Worm (Caenorhabditis elegans) whole organism, early embryonic: Measurements from ENCODE around the gene srj-22.

Experiments
- B0310.2 ChIP-seq: sonication (generic microtip); optimal IDR thresholded peaks from 2 replicates; lab custom pipeline; 2016; ENCODE audit warnings: mild to moderate bottlenecking, missing genetic modification characterization, missing compliant biosample characterization
- F13C5.2 ChIP-seq: sonication (generic microtip); optimal IDR thresholded peaks from 2 replicates; lab custom pipeline; 2017; ENCODE audit warnings: mild to moderate bottlenecking, missing genetic modification characterization, inconsistent platforms, missing compliant biosample characterization
- aly-1 ChIP-seq: sonication (generic microtip); optimal IDR thresholded peaks from 2 replicates; lab custom pipeline; 2016; ENCODE audit warnings: missing genetic modification characterization, missing compliant biosample characterization
- ama-1 ChIP-seq: fragments of 150-350 bp; optimal IDR thresholded peaks from 2 replicates; lab custom pipeline; 2014
- ceh-36 ChIP-seq: sonication (generic microtip); optimal IDR thresholded peaks from 2 replicates; lab custom pipeline; 2016; ENCODE audit warnings: missing genetic modification characterization, inconsistent platforms, missing compliant biosample characterization
- flt-1 ChIP-seq: fragments of 200-800 bp; sonication (Bioruptor generic); IDR thresholded peaks from 2 replicates; pipeline ENCODE4 v1.3.6; 2022; ENCODE audit warnings: missing genetic modification characterization, missing compliant biosample characterization
- hmbx-1 ChIP-seq: sonication (generic microtip); optimal IDR thresholded peaks from 2 replicates; lab custom pipeline; 2016; ENCODE audit warnings: mild to moderate bottlenecking, missing genetic modification characterization, missing compliant biosample characterization
- hmg-4 ChIP-seq: fragments of 200-800 bp; sonication (Bioruptor generic); optimal IDR thresholded peaks from 2 replicates; lab custom pipeline; 2018; ENCODE audit warnings: mild to moderate bottlenecking, missing genetic modification characterization, missing compliant biosample characterization
- hnd-1 ChIP-seq: sonication (generic microtip); optimal IDR thresholded peaks from 2 replicates; lab custom pipeline; 2016; ENCODE audit warnings: missing genetic modification characterization, missing compliant biosample characterization
- pes-1 ChIP-seq: fragments of 200-800 bp; sonication (Bioruptor generic); IDR thresholded peaks from 2 replicates; pipeline ENCODE4 v1.3.6; 2022; ENCODE audit warnings: missing genetic modification reagents, missing genetic modification characterization, missing compliant biosample characterization
- sea-1 ChIP-seq: fragments of 200-800 bp; sonication (Bioruptor generic); conservative IDR thresholded peaks from 2 replicates; pipeline ENCODE4 v1.3.6; 2022; ENCODE audit warnings: missing genetic modification characterization, missing compliant biosample characterization
- tbx-11 ChIP-seq: fragments of 200-800 bp; sonication (Bioruptor generic); IDR thresholded peaks from 2 replicates; pipeline ENCODE4 v1.3.6; 2022; ENCODE audit warnings: missing genetic modification characterization, missing compliant biosample characterization
- tbx-37 ChIP-seq: fragments of 200-800 bp; sonication (Bioruptor generic); conservative IDR thresholded peaks from 2 replicates; pipeline ENCODE4 v1.3.6; 2022; ENCODE audit warnings: missing genetic modification reagents, missing genetic modification characterization, missing compliant biosample characterization
- tra-4 ChIP-seq: sonication (generic microtip); optimal IDR thresholded peaks from 2 replicates; lab custom pipeline; 2017; ENCODE audit warnings: missing genetic modification characterization, missing compliant biosample characterization

DNA sequence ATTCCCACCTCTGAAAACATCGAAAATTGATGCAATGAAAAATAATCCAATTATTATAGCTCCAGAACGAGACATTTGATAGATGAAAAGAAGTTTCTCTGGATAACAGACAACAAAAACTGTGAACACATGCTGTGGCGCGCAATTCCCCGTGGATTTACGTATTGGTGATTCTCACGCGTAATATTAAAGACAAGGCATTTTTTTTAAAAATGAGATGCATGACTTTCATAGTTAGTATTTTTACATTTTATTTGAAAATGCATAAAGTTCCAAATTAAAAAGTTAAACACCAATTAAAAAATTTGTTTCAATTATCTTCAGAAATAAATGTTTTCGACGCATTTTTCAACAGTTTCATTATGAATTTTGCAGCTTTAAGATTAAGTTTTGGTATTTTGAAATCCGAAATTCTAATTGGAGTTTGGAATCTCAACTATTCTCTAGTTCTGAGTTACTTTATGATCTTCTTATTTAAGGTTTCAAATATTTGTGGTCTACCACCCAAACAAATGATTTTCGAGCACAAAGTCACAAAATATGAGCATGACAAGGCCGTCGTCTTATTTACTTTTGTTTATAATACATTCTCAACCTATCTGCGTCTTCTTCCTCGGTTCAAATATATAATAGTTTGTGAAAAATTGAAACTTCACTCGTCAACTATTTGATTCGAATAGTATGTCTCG is 3.9 kb upstream of the srj-22 start, which contains the start of the genes selt-1.2 and F28H7.2:
- TF ChIP-seq hmg-4 (GFP tag; lab: Kevin White, UChicago): no peak
- TF ChIP-seq hnd-1 (tag; lab: Kevin White, UChicago): no peak
- no peak for TF ChIP-seq F13C5.2 (tag; lab: Kevin White, UChicago)
- TF ChIP-seq ama-1: no peak
- TF ChIP-seq tbx-37 (GFP tag; lab: Robert Waterston, UW): no peak
- TF ChIP-seq sea-1 (GFP tag; lab: Robert Waterston, UW): no peak
- no peak for TF ChIP-seq flt-1 (GFP tag; lab: Robert Waterston, UW)
- no peak for TF ChIP-seq B0310.2 (tag; lab: Kevin White, UChicago)
- TF ChIP-seq aly-1 (tag; lab: Kevin White, UChicago): no peak
- TF ChIP-seq tra-4 (tag; lab: Kevin White, UChicago): no peak
- TF ChIP-seq pes-1 (GFP tag; lab: Robert Waterston, UW): no peak
- no peak for TF ChIP-seq ceh-36 (tag; lab: Kevin White, UChicago)
- no peak for TF ChIP-seq tbx-11
- TF ChIP-seq hmbx-1: no peak
